Fruit fly (Drosophila melanogaster) S2 (cell line): ENCODE data around the gene Snx1.

ENCODE experiments used
- CG8478 ChIP-seq: fragments of >200 bp; optimal IDR thresholded peaks from 2 replicates; lab custom pipeline; 2018
- CTCF ChIP-seq, 2 experiments: fragments of >200 bp; optimal IDR thresholded peaks; 2 replicates each; lab custom pipeline; 2018

dm6 chr2L:3479697-3480442 lies 30.4 kb downstream of the Snx1 start:
- TF ChIP-seq CG8478 (no peak), CTCF (optimal IDR thresholded peaks at IDR 0.05; lab: Kevin White, UChicago) (no peak)
